Worm (Caenorhabditis elegans): ENCODE measurements around the gene Y105C5A.1273.

DNA sequence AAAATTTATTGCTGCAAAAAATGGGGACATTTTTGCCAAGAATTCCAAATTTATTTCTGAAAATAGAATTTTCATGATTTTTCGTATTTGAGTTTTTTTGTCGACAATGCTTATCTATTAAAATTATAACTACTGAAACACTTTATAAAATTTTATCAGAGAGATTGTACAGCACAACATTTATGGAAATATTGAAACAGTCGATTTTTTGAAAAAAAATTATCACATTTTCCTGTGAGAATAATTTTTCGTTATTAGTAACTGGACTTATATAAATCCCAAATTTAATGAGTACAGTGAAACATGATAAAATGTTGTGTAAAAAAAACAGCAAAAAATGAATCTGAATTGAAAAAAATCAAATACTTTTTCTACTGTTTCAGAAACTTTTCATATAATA, 26.5 kb downstream of the Y105C5A.1273 start:
- TF ChIP-seq F23B12.7 (tag; optimal IDR thresholded peaks at IDR 0.05; ENCODE audit: insufficient read depth) (no peak), F37B4.10 (GFP tag; IDR thresholded peaks at IDR 0.05) (no peak), C06A6.2 (GFP tag; conservative IDR thresholded peaks at IDR 0.05) (no peak), lin-35 (GFP tag; optimal IDR thresholded peaks at IDR 0.05) (no peak), sdz-38 (tag; optimal IDR thresholded peaks at IDR 0.05) (no peak), ceh-58 (GFP tag; IDR thresholded peaks at IDR 0.05) (no peak)
